Fruit fly (Drosophila melanogaster): Measurements from ENCODE around the gene CG1116.

The CG1116 gene

DNA sequence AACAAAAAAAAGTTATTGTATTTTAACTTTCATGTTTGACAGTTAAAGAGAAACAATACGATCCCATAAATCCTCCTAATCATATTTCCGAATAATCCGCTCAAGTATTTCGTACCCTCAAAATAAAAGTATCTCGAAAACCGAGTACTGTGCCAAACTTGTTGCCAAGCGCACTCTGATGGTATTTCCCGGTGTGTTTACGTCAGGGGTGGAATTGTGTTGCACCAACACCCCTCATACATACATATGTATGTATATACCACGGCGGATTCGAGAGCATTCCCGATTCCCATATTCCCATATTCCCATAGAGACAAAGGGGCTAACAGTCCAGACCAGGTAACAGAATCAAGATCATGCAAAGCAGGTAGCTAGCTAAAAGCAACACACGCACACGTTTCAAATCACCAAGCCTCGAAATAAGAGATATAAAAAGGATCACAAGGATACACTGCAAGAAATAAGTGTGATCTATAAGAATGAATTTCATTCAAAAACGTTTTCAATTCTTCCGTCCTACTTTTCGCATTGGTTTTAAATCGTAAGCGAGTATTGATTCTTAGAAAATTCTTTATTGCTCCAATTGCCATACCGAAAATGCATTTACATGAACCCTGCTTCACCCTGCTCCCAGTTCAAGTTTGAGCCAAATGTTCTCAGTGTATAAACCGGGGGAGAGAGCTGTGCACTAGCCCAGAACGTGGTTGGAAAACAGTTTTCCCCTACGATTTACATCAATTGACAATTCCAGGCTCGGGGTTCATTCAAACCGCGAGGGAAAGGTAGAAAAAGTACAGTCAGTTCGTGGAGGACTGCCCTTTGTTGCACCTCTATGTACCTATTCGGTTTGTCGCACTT lies 7.3 kb upstream of the CG1116 start (continued):
- TF ChIP-seq ewg (GFP tag; optimal IDR thresholded peaks at IDR 0.05) = peak; percentile 47
- TF ChIP-seq h (optimal IDR thresholded peaks at IDR 0.05) = no peak
- peak; percentile 60 for TF ChIP-seq CG12942 (GFP tag; optimal IDR thresholded peaks at IDR 0.05)
- peak; percentile 48 for TF ChIP-seq sisA (GFP tag; IDR thresholded peaks at IDR 0.05)
- peak; percentile 10 for TF ChIP-seq lab (GFP tag; optimal IDR thresholded peaks at IDR 0.05)
- TF ChIP-seq tap (tag; optimal IDR thresholded peaks at IDR 0.05) = peak; percentile 48
- no peak for TF ChIP-seq Poxn (GFP tag; IDR thresholded peaks at IDR 0.05)
- TF ChIP-seq odd (GFP tag; optimal IDR thresholded peaks at IDR 0.05) = peak; percentile 12
- TF ChIP-seq stwl (tag; optimal IDR thresholded peaks at IDR 0.05) = peak; percentile 70
- TF ChIP-seq CG11093 (GFP tag; IDR thresholded peaks at IDR 0.05) = peak; percentile 41; the same call in 1 of the 3 replicates
- no peak for TF ChIP-seq CG6765 (GFP tag; optimal IDR thresholded peaks at IDR 0.05)
- peak; percentile 15; the same call in 1 of the 2 replicates for TF ChIP-seq E2f2 (GFP tag; IDR thresholded peaks at IDR 0.05)
- TF ChIP-seq Hsf (GFP tag; optimal IDR thresholded peaks at IDR 0.05) = peak; percentile 81
- peak; percentile 6 for TF ChIP-seq CG9876 (GFP tag; optimal IDR thresholded peaks at IDR 0.05)
- TF ChIP-seq pnt (GFP tag; optimal IDR thresholded peaks at IDR 0.05) = peak; percentile 89
- no peak for TF ChIP-seq abd-A (tag; optimal IDR thresholded peaks at IDR 0.05)
- peak; percentile 36 for TF ChIP-seq CG5180 (GFP tag; optimal IDR thresholded peaks at IDR 0.05)
- peak; percentile 33 for TF ChIP-seq CG10431 (GFP tag; optimal IDR thresholded peaks at IDR 0.05)
- TF ChIP-seq CG4424 (GFP tag; optimal IDR thresholded peaks at IDR 0.05) = peak; percentile 85
- no peak for TF ChIP-seq CG6654 (GFP tag; optimal IDR thresholded peaks at IDR 0.05)
- peak in 1 of 3 experiments; percentile 92 for TF ChIP-seq Stat92E (GFP tag; optimal IDR thresholded peaks at IDR 0.05)
- TF ChIP-seq CG8765 (GFP tag; IDR thresholded peaks at IDR 0.05) = peak; percentile 86
- no peak for TF ChIP-seq Ravus (GFP tag; IDR thresholded peaks at IDR 0.05)
- peak; percentile 98 for TF ChIP-seq sens (GFP tag)
- TF ChIP-seq mam (GFP tag; optimal IDR thresholded peaks at IDR 0.05) = peak; percentile 3
- TF ChIP-seq Spps (tag; optimal IDR thresholded peaks at IDR 0.05) = peak; percentile 84
- peak; percentile 23 to 82 for TF ChIP-seq Hr51 (GFP tag; optimal IDR thresholded peaks at IDR 0.05)
- peak; percentile 60 for TF ChIP-seq tx (GFP tag; optimal IDR thresholded peaks at IDR 0.05)
- peak; percentile 90 for TF ChIP-seq CG7271 (tag; optimal IDR thresholded peaks at IDR 0.05)
- peak; percentile 32; the same call in 1 of the 3 replicates for TF ChIP-seq tgo (GFP tag; IDR thresholded peaks at IDR 0.05)
- TF ChIP-seq CG16815 (GFP tag; optimal IDR thresholded peaks at IDR 0.05) = peak; percentile 90
- TF ChIP-seq CG10209 (GFP tag; optimal IDR thresholded peaks at IDR 0.05) = peak; percentile 80
- peak; percentile 94 for TF ChIP-seq pros (GFP tag; optimal IDR thresholded peaks at IDR 0.05)
- TF ChIP-seq Hr78 (GFP tag; optimal IDR thresholded peaks at IDR 0.05) = peak in 1 of 2 experiments; percentile 6
- peak; percentile 63 for TF ChIP-seq ems (GFP tag; optimal IDR thresholded peaks at IDR 0.05)
- peak; percentile 82 for TF ChIP-seq CG6813 (GFP tag; optimal IDR thresholded peaks at IDR 0.05)
- no peak for TF ChIP-seq Deaf1 (tag; optimal IDR thresholded peaks at IDR 0.05)
- TF ChIP-seq phol (tag; optimal IDR thresholded peaks at IDR 0.05) = peak; percentile 85
- 0 out of 2 replicates have a peak, but pooled peaks have one; percentile 21 for TF ChIP-seq esg (GFP tag; conservative IDR thresholded peaks at IDR 0.05)
- TF ChIP-seq gsb (GFP tag; IDR thresholded peaks at IDR 0.05) = no peak
- peak; percentile 38 for TF ChIP-seq Sox102F (GFP tag; optimal IDR thresholded peaks at IDR 0.05)
- no peak for TF ChIP-seq CG5953 (GFP tag; IDR thresholded peaks at IDR 0.05)
- no peak for TF ChIP-seq corto (GFP tag; optimal IDR thresholded peaks at IDR 0.05)
- TF ChIP-seq H2.0 (GFP tag; IDR thresholded peaks at IDR 0.05) = peak; percentile 37; the same call in 1 of the 2 replicates
- no peak for TF ChIP-seq CG8478 (optimal IDR thresholded peaks at IDR 0.05)
- TF ChIP-seq CG11247 (GFP tag; IDR thresholded peaks at IDR 0.05) = peak; percentile 54
- peak; percentile 85 for TF ChIP-seq gcm (GFP tag; optimal IDR thresholded peaks at IDR 0.05)
- TF ChIP-seq Lhr (GFP tag; optimal IDR thresholded peaks at IDR 0.05) = peak; percentile 45
